Worm (Caenorhabditis elegans): ENCODE data around the gene srj-40.

srj-40 gene

DNA sequence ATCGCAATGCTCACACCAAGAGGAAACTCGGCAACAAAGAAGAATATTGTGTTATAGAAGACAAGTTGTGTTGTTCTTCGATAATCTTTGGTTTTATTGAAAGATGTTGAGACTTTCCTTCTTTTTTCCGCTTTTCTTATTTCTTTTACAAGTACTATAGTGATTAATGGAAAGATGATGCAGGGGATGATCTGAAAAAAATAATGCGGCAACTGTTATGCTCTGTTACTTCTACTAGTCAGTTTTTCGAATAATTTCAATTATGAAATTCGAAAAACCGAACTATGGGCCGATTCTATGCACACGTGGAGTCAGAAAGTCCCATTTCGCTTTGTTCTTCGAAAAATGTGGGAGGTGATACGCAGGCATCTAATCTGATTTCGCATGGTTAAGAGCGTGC, 5.0 kb downstream of the srj-40 start:
- TF ChIP-seq ets-7 (tag; optimal IDR thresholded peaks at IDR 0.05): no peak
- no peak for TF ChIP-seq ceh-13 (GFP tag; optimal IDR thresholded peaks at IDR 0.05)
- no peak for TF ChIP-seq F13C5.2 (tag; optimal IDR thresholded peaks at IDR 0.05)
- TF ChIP-seq tbx-11 (GFP tag; IDR thresholded peaks at IDR 0.05): no peak
- TF ChIP-seq tbx-37 (GFP tag; conservative IDR thresholded peaks at IDR 0.05): no peak

DNA sequence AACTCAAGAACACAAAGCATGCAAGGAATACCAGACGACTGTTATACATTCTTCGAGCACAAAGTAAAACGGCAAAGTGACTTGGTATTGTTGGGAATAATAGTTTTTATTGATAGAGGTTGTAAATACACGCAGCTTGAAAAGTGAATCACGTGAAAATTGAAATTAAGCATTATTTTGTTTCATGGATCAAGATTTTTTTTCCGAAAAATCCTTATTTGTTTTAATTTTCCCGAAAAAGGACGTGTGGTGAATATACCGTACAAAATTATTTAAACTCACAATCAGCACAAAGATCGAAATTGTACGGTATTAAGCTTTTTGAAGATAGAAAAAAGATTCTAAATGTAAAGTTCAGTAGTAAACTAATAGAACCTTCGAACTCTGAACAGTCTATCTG, 8.2 kb downstream of the srj-40 start, which contains the start of gene clc-18:
Gene clc-18 (minus strand): TSS at position 101 of the 400 bp plus-strand sequence.
- no peak for TF ChIP-seq scrt-1 (GFP tag; IDR thresholded peaks at IDR 0.05)
- no peak for TF ChIP-seq tbx-11 (GFP tag; IDR thresholded peaks at IDR 0.05)
- no peak for TF ChIP-seq B0310.2 (tag; optimal IDR thresholded peaks at IDR 0.05)
- TF ChIP-seq ama-1 (optimal IDR thresholded peaks at IDR 0.05): no peak
- TF ChIP-seq F13C5.2 (tag; optimal IDR thresholded peaks at IDR 0.05): no peak
- TF ChIP-seq sea-1 (GFP tag; conservative IDR thresholded peaks at IDR 0.05): no peak
- TF ChIP-seq ets-7 (tag; optimal IDR thresholded peaks at IDR 0.05): no peak
- TF ChIP-seq hmbx-1 (tag; optimal IDR thresholded peaks at IDR 0.05): no peak
- no peak for TF ChIP-seq aly-1 (tag; optimal IDR thresholded peaks at IDR 0.05)
- TF ChIP-seq tbx-37 (GFP tag; conservative IDR thresholded peaks at IDR 0.05): no peak
- TF ChIP-seq pes-1 (GFP tag; IDR thresholded peaks at IDR 0.05): no peak

DNA sequence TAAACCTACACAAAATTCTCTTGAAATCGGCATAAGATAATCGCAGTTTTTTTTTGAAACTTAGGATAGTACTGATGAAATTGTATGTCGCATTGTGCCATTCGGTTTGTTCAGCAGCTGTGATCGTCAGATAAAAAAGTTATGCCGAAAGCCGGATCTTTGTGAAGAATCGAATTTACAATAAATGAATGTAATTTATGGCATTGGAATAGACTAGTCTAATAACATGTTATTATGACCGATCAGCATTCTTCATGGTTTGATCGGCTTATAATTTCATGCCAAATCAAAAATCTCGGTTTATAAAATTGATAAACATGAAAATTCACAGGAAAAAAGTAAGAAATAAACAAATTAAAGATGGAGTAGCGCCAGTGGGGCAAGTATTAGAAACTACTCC, 10.8 kb downstream of the srj-40 start, which contains the start of gene srw-134:
Gene srw-134 (minus strand): TSS at position 101 of the 400 bp plus-strand sequence.
- no peak for TF ChIP-seq tbx-37 (GFP tag; conservative IDR thresholded peaks at IDR 0.05)
- no peak for TF ChIP-seq ama-1 (optimal IDR thresholded peaks at IDR 0.05)
- TF ChIP-seq F13C5.2 (tag; optimal IDR thresholded peaks at IDR 0.05): no peak
- TF ChIP-seq hmbx-1 (tag; optimal IDR thresholded peaks at IDR 0.05): no peak
- no peak for TF ChIP-seq flt-1 (GFP tag; IDR thresholded peaks at IDR 0.05)
- no peak for TF ChIP-seq sea-1 (GFP tag; conservative IDR thresholded peaks at IDR 0.05)
- no peak for TF ChIP-seq pes-1 (GFP tag; IDR thresholded peaks at IDR 0.05)
- TF ChIP-seq aly-1 (tag; optimal IDR thresholded peaks at IDR 0.05): no peak
- TF ChIP-seq ets-7 (tag; optimal IDR thresholded peaks at IDR 0.05): no peak
- TF ChIP-seq hnd-1 (tag; optimal IDR thresholded peaks at IDR 0.05): no peak
- no peak for TF ChIP-seq tra-4 (tag; optimal IDR thresholded peaks at IDR 0.05)
- TF ChIP-seq B0310.2 (tag; optimal IDR thresholded peaks at IDR 0.05): no peak
- TF ChIP-seq ceh-13 (GFP tag; optimal IDR thresholded peaks at IDR 0.05): no peak
- TF ChIP-seq ceh-36 (tag; optimal IDR thresholded peaks at IDR 0.05): no peak
- TF ChIP-seq scrt-1 (GFP tag; IDR thresholded peaks at IDR 0.05): no peak
- no peak for TF ChIP-seq tbx-11 (GFP tag; IDR thresholded peaks at IDR 0.05)

DNA sequence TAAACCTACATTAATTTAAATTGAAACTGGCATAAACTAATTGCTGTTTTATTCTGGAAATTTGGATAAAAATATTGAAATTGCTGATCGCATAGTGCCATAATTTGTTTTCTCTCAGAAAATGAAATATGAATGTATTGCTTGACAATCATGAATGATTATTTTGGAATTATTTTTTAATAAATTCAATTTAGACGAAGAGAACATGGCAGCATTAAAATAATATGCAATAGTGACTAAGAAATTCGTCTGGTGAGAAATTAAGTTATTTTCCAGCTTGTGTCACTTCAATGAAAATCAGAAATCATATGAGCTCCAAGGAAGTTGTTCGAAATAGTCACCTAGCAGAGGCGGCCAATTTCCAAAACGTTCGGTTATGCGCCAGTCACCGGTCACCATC, 13.0 kb downstream of the srj-40 start, which contains the start of gene srw-133:
Gene srw-133 (minus strand): TSS at position 101 of the 400 bp plus-strand sequence.
- no peak for TF ChIP-seq ama-1 (optimal IDR thresholded peaks at IDR 0.05)
- TF ChIP-seq ets-7 (tag; optimal IDR thresholded peaks at IDR 0.05): no peak
- TF ChIP-seq aly-1 (tag; optimal IDR thresholded peaks at IDR 0.05): no peak
- no peak for TF ChIP-seq pes-1 (GFP tag; IDR thresholded peaks at IDR 0.05)
- no peak for TF ChIP-seq tbx-11 (GFP tag; IDR thresholded peaks at IDR 0.05)
- TF ChIP-seq ceh-13 (GFP tag; optimal IDR thresholded peaks at IDR 0.05): no peak
- no peak for TF ChIP-seq B0310.2 (tag; optimal IDR thresholded peaks at IDR 0.05)
- TF ChIP-seq tbx-37 (GFP tag; conservative IDR thresholded peaks at IDR 0.05): no peak
- no peak for TF ChIP-seq F13C5.2 (tag; optimal IDR thresholded peaks at IDR 0.05)
- no peak for TF ChIP-seq ceh-36 (tag; optimal IDR thresholded peaks at IDR 0.05)
- TF ChIP-seq flt-1 (GFP tag; IDR thresholded peaks at IDR 0.05): no peak
- TF ChIP-seq scrt-1 (GFP tag; IDR thresholded peaks at IDR 0.05): no peak
- TF ChIP-seq tra-4 (tag; optimal IDR thresholded peaks at IDR 0.05): no peak
- TF ChIP-seq hnd-1 (tag; optimal IDR thresholded peaks at IDR 0.05): no peak
- no peak for TF ChIP-seq hmbx-1 (tag; optimal IDR thresholded peaks at IDR 0.05)
- TF ChIP-seq hmg-4 (GFP tag; optimal IDR thresholded peaks at IDR 0.05): no peak
- TF ChIP-seq sea-1 (GFP tag; conservative IDR thresholded peaks at IDR 0.05): no peak

DNA sequence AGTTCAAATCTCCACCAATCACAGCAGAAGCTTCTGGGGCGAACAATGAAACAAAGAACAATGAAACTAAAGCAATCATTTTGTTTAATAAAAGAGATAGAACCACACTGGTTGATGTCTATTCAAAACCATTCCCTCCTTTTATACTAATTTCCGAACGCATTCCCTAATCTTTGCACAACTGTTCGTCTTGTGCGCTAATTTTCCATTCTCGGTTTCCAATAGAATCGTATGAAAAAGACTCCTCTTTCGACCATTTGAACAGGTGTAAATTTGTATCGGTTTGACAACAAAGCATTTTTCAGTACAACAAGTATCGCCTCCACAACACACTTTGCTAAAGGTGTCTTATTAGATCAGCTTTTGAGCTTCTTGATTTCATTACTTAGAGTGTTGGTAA, 14.4 kb downstream of the srj-40 start, which contains the start of gene T05B4.8:
Gene T05B4.8 (minus strand): TSS at position 101 of the 400 bp plus-strand sequence.
- TF ChIP-seq tra-4 (tag; optimal IDR thresholded peaks at IDR 0.05) (no peak), flt-1 (GFP tag; IDR thresholded peaks at IDR 0.05) (no peak), hnd-1 (tag; optimal IDR thresholded peaks at IDR 0.05) (no peak), ets-7 (tag; optimal IDR thresholded peaks at IDR 0.05) (no peak), aly-1 (tag; optimal IDR thresholded peaks at IDR 0.05) (no peak), B0310.2 (tag; optimal IDR thresholded peaks at IDR 0.05) (no peak), ceh-36 (tag; optimal IDR thresholded peaks at IDR 0.05) (no peak), F13C5.2 (tag; optimal IDR thresholded peaks at IDR 0.05) (no peak), hmg-4 (GFP tag; optimal IDR thresholded peaks at IDR 0.05) (no peak)

- TF ChIP-seq hmbx-1 (tag; optimal IDR thresholded peaks at IDR 0.05) (no peak), pes-1 (GFP tag; IDR thresholded peaks at IDR 0.05) (no peak), sea-1 (GFP tag; conservative IDR thresholded peaks at IDR 0.05) (no peak), F13C5.2 (tag; optimal IDR thresholded peaks at IDR 0.05) (no peak), ets-7 (tag; optimal IDR thresholded peaks at IDR 0.05) (no peak), scrt-1 (GFP tag; IDR thresholded peaks at IDR 0.05) (no peak), flt-1 (GFP tag; IDR thresholded peaks at IDR 0.05) (no peak), hnd-1 (tag; optimal IDR thresholded peaks at IDR 0.05) (no peak), aly-1 (tag; optimal IDR thresholded peaks at IDR 0.05) (no peak), tbx-11 (GFP tag; IDR thresholded peaks at IDR 0.05) (no peak), B0310.2 (tag; optimal IDR thresholded peaks at IDR 0.05) (no peak), ama-1 (optimal IDR thresholded peaks at IDR 0.05) (no peak), tbx-37 (GFP tag; conservative IDR thresholded peaks at IDR 0.05) (no peak), tra-4 (tag; optimal IDR thresholded peaks at IDR 0.05) (no peak), ceh-36 (tag; optimal IDR thresholded peaks at IDR 0.05) (no peak), ceh-13 (GFP tag; optimal IDR thresholded peaks at IDR 0.05) (no peak), hmg-4 (GFP tag; optimal IDR thresholded peaks at IDR 0.05) (no peak)
Observed at ce11 chrV:4118332-4118731, 16.7 kb downstream of the srj-40 start, which contains the start of gene T05B4.9. Gene T05B4.9, minus strand, starts transcription at chrV:4118432.

ce11 chrV:4120629-4121028, 19.0 kb downstream of the srj-40 start, which contains the start of gene T05B4.10:
Gene T05B4.10, minus strand, starts transcription at chrV:4120729.
- TF ChIP-seq tra-4 (tag; optimal IDR thresholded peaks at IDR 0.05) (no peak), hnd-1 (tag; optimal IDR thresholded peaks at IDR 0.05) (no peak), pes-1 (GFP tag; IDR thresholded peaks at IDR 0.05) (no peak), flt-1 (GFP tag; IDR thresholded peaks at IDR 0.05) (no peak), hmbx-1 (tag; optimal IDR thresholded peaks at IDR 0.05) (no peak), B0310.2 (tag; optimal IDR thresholded peaks at IDR 0.05) (no peak), scrt-1 (GFP tag; IDR thresholded peaks at IDR 0.05) (no peak)
